Worm (Caenorhabditis elegans): ENCODE measurements around the gene C28C12.1.

Gene C28C12.1

DNA sequence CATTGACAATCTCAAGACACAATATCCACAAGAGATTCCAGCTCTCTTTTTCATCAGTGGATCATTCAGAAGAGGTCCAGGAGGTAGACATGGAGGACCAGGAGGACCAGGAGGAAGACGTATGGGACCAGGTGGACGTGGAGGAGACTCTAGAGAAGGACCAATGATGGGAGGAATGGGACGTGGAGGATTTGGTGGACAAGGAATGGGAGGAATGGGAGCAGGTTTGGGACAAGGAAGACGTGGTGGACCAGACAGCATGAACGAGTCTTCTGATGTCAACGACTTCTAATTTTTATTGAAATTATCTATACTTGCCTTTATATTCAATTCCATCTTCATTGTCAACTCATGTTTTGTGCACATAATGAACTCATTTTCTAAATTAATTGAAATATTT is 13.4 kb upstream of the C28C12.1 start:
- TF ChIP-seq flt-1 (GFP tag; IDR thresholded peaks at IDR 0.05) (no peak), cog-1 (tag; optimal IDR thresholded peaks at IDR 0.05) (no peak), ztf-23 (GFP tag; IDR thresholded peaks at IDR 0.05) (no peak), med-1 (GFP tag; optimal IDR thresholded peaks at IDR 0.05; ENCODE audit: insufficient read depth) (no peak), T22C8.4 (GFP tag; IDR thresholded peaks at IDR 0.05) (no peak), ztf-29 (GFP tag; IDR thresholded peaks at IDR 0.05) (no peak), tab-1 (GFP tag; IDR thresholded peaks at IDR 0.05) (no peak), ref-1 (GFP tag; conservative IDR thresholded peaks at IDR 0.05) (no peak), klf-2 (GFP tag; conservative IDR thresholded peaks at IDR 0.05) (no peak)

DNA sequence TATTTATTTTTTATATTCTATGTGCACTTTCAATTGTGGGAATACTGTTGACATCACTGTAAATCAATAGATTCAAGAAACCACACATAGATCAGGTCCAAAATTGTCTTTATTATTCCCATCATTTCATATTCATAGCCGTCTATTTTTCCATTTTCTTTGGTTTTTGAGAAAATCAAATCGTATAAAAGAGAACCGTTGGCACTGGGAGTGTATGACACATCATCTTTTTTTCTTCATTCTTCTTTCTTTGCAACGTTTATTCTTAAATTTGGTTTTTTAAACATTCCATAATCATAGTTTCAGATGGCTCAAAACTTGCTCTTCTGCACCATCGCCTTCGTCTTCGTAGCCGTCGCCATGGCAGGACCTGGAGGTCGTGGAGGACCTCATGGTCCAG is 11.6 kb upstream of the C28C12.1 start, which contains the start of gene srlf-2:
TSS of gene srlf-2 (plus strand) at position 301 of the 400 bp plus-strand sequence.
- no peak for TF ChIP-seq cog-1 (tag; optimal IDR thresholded peaks at IDR 0.05)
- TF ChIP-seq klf-2 (GFP tag; conservative IDR thresholded peaks at IDR 0.05), result no peak
- no peak for TF ChIP-seq T22C8.4 (GFP tag; IDR thresholded peaks at IDR 0.05)
- TF ChIP-seq flt-1 (GFP tag; IDR thresholded peaks at IDR 0.05), result no peak
- no peak for TF ChIP-seq ztf-23 (GFP tag; IDR thresholded peaks at IDR 0.05)
- no peak for TF ChIP-seq ztf-29 (GFP tag; IDR thresholded peaks at IDR 0.05)
- no peak for TF ChIP-seq tab-1 (GFP tag; IDR thresholded peaks at IDR 0.05)
- TF ChIP-seq med-1 (GFP tag; optimal IDR thresholded peaks at IDR 0.05; ENCODE audit: insufficient read depth), result no peak
- TF ChIP-seq ref-1 (GFP tag; conservative IDR thresholded peaks at IDR 0.05), result no peak

DNA sequence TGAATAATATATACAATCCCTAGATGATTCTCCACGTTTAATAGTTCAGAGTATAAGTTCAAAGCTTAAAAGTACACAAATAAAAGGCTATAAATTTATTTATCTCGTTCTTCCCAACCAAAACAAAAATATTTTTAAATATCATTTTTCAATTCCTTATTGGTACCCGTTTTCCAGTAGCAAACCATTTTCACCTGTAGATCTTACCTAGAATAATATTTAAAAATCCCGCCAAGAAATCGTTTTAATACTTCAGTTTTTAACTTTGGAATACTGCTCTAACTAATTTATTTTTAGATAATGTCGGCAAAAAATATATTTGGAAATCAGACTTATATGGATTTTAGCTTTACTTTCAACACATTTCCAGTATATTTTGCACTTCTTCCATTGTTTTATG is 9.2 kb upstream of the C28C12.1 start, which contains the start of gene sru-7:
TSS of gene sru-7 (plus strand) at position 301 of the 400 bp plus-strand sequence.
- TF ChIP-seq ztf-29 (GFP tag; IDR thresholded peaks at IDR 0.05), result no peak
- no peak for TF ChIP-seq T22C8.4 (GFP tag; IDR thresholded peaks at IDR 0.05)
- no peak for TF ChIP-seq cog-1 (tag; optimal IDR thresholded peaks at IDR 0.05)
- TF ChIP-seq ref-1 (GFP tag; conservative IDR thresholded peaks at IDR 0.05), result no peak
- no peak for TF ChIP-seq klf-2 (GFP tag; conservative IDR thresholded peaks at IDR 0.05)
- no peak for TF ChIP-seq med-1 (GFP tag; optimal IDR thresholded peaks at IDR 0.05; ENCODE audit: insufficient read depth)
- TF ChIP-seq flt-1 (GFP tag; IDR thresholded peaks at IDR 0.05), result no peak
- TF ChIP-seq tab-1 (GFP tag; IDR thresholded peaks at IDR 0.05), result no peak
- no peak for TF ChIP-seq ztf-23 (GFP tag; IDR thresholded peaks at IDR 0.05)

DNA sequence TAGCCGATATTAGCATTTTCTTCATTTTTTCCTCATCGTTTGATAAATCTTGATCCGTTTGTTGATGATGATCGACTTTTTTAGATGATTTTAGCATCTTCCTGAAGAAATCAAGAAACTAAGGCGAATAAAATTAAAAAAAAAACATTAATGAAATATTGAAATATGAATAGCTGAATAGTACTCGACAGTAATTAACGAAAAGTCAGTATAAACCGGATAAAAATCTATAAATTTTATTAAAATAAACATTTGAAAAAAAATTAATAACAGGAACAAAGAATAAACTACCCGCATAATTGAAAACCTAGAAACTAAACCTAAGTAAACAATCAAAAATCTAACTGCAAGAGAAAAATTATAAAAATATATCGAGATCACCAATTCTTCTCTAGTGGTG is 5.2 kb upstream of the C28C12.1 start, which contains the start of gene C28C12.12:
TSS of gene C28C12.12 (minus strand) at position 101 of the 400 bp plus-strand sequence.
- no peak for TF ChIP-seq tab-1 (GFP tag; IDR thresholded peaks at IDR 0.05)
- TF ChIP-seq ref-1 (GFP tag; conservative IDR thresholded peaks at IDR 0.05), result no peak
- no peak for TF ChIP-seq cog-1 (tag; optimal IDR thresholded peaks at IDR 0.05)
- TF ChIP-seq ztf-29 (GFP tag; IDR thresholded peaks at IDR 0.05), result no peak
- TF ChIP-seq T22C8.4 (GFP tag; IDR thresholded peaks at IDR 0.05), result no peak
- TF ChIP-seq klf-2 (GFP tag; conservative IDR thresholded peaks at IDR 0.05), result no peak
- TF ChIP-seq ztf-23 (GFP tag; IDR thresholded peaks at IDR 0.05), result no peak
- TF ChIP-seq flt-1 (GFP tag; IDR thresholded peaks at IDR 0.05), result no peak
- no peak for TF ChIP-seq med-1 (GFP tag; optimal IDR thresholded peaks at IDR 0.05; ENCODE audit: insufficient read depth)

DNA sequence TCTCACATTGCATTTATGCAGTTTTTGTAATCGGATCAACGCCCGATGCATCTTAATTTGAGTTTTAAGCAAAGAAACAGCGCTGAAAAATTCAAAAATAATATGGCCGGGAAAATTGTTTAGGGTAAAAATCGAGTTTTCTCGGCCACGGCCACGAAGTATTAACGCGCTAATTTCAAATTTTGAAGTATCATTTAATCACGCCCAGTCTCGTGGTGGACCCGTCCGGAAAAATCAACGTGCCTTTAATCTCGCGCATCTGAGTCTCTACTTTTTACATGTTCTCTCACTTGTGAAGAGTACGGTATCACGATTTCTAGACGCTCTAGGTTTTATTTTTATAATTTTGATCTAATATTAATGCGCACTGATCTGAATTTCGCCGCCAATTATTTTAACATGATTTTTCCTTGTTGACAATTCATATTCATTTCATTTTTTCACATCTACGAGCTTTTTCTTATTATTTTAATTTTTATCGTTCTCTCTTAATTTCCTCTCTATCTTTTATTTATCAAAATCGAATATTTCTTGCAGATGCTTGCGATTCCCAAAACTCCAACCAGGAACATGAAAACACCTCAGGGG is 2.6 kb upstream of the C28C12.1 start, which contains the start of the genes acdh-13 and mesp-1:
TSS of gene acdh-13 (minus strand) at position 51 of the 588 bp plus-strand sequence.
TSS of gene mesp-1 (plus strand) at position 538 of the 588 bp plus-strand sequence.
- TF ChIP-seq ztf-23 (GFP tag; IDR thresholded peaks at IDR 0.05) (no peak), cog-1 (tag; optimal IDR thresholded peaks at IDR 0.05) (no peak), tab-1 (GFP tag; IDR thresholded peaks at IDR 0.05) (no peak), flt-1 (GFP tag; IDR thresholded peaks at IDR 0.05) (no peak), med-1 (GFP tag; optimal IDR thresholded peaks at IDR 0.05; ENCODE audit: insufficient read depth) (no peak), ref-1 (GFP tag; conservative IDR thresholded peaks at IDR 0.05) (no peak), klf-2 (GFP tag; conservative IDR thresholded peaks at IDR 0.05) (no peak), ztf-29 (GFP tag; IDR thresholded peaks at IDR 0.05) (no peak), T22C8.4 (GFP tag; IDR thresholded peaks at IDR 0.05) (no peak)

DNA sequence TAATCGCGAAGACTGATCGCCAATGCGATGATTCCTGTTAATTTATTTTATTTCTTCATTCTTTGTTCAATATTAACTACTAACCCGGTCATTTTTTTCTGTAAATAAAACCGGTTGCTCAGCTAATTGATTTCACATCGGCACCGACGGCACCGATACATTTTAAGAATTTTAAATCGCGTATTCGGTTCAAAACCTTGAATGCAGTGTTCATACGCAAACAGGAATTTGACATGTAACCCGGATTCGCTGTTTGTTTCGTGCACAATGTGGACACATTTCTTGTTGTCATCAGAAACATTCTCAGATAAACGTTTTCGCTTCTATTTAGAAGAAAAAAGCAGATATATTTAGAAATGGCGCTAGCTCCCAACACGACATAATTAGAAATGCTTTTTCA is 1.5 kb upstream of the C28C12.1 start:
- no peak for TF ChIP-seq cog-1 (tag; optimal IDR thresholded peaks at IDR 0.05)
- no peak for TF ChIP-seq flt-1 (GFP tag; IDR thresholded peaks at IDR 0.05)
- no peak for TF ChIP-seq T22C8.4 (GFP tag; IDR thresholded peaks at IDR 0.05)
- no peak for TF ChIP-seq med-1 (GFP tag; optimal IDR thresholded peaks at IDR 0.05; ENCODE audit: insufficient read depth)
- no peak for TF ChIP-seq klf-2 (GFP tag; conservative IDR thresholded peaks at IDR 0.05)
- TF ChIP-seq ref-1 (GFP tag; conservative IDR thresholded peaks at IDR 0.05), result no peak
- TF ChIP-seq ztf-29 (GFP tag; IDR thresholded peaks at IDR 0.05), result no peak
- no peak for TF ChIP-seq ztf-23 (GFP tag; IDR thresholded peaks at IDR 0.05)
- no peak for TF ChIP-seq tab-1 (GFP tag; IDR thresholded peaks at IDR 0.05)

DNA sequence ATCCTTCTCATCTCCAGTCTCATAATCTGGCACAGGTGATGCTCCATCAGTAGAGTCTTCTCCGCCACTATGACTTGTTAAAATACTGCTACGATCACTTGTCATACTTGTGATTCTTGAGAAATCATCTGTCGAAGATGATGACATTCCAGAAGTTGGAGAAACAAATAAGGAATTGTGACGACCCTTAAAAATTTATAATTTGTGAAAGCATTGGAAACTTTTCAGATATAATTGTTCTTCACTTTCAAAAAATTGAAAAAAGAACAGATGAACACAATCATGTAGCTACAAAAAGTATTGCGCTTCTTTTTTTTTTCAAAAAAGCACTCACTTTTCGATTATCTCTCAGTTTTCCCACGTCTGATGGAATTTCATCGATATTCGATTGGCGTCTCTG is 4.6 kb downstream of the C28C12.1 start:
- TF ChIP-seq ztf-29 (GFP tag; IDR thresholded peaks at IDR 0.05) (no peak), T22C8.4 (GFP tag; IDR thresholded peaks at IDR 0.05) (no peak), cog-1 (tag; optimal IDR thresholded peaks at IDR 0.05) (no peak), med-1 (GFP tag; optimal IDR thresholded peaks at IDR 0.05; ENCODE audit: insufficient read depth) (no peak), ref-1 (GFP tag; conservative IDR thresholded peaks at IDR 0.05) (no peak), tab-1 (GFP tag; IDR thresholded peaks at IDR 0.05) (no peak), klf-2 (GFP tag; conservative IDR thresholded peaks at IDR 0.05) (no peak), flt-1 (GFP tag; IDR thresholded peaks at IDR 0.05) (no peak), ztf-23 (GFP tag; IDR thresholded peaks at IDR 0.05) (no peak)

DNA sequence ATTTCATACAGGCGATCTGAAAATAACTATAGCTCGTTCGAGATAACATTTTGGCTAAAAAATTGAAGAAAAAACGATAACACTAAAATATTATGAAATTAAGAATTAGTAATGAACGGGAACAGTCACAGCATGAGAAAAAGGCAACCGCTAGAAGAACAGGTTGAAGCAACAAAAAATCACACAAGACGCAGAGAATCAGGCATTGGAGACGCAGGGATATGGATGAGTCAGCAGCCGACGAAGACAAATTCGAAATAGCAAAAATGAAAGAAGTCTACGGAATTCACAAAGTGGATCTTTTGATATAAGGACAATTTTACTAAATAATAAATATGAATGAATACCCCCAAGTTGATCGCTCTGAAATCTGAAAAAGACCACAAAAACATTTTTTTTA is 9.1 kb downstream of the C28C12.1 start, which contains the start of gene tag-77:
TSS of gene tag-77 (minus strand) at position 15 of the 400 bp plus-strand sequence.
- TF ChIP-seq klf-2 (GFP tag; conservative IDR thresholded peaks at IDR 0.05), result no peak
- TF ChIP-seq med-1 (GFP tag; optimal IDR thresholded peaks at IDR 0.05; ENCODE audit: insufficient read depth), result no peak
- TF ChIP-seq T22C8.4 (GFP tag; IDR thresholded peaks at IDR 0.05), result no peak
- TF ChIP-seq ztf-23 (GFP tag; IDR thresholded peaks at IDR 0.05), result no peak
- TF ChIP-seq ref-1 (GFP tag; conservative IDR thresholded peaks at IDR 0.05), result no peak
- no peak for TF ChIP-seq cog-1 (tag; optimal IDR thresholded peaks at IDR 0.05)
- TF ChIP-seq flt-1 (GFP tag; IDR thresholded peaks at IDR 0.05), result no peak
- TF ChIP-seq ztf-29 (GFP tag; IDR thresholded peaks at IDR 0.05), result no peak
- no peak for TF ChIP-seq tab-1 (GFP tag; IDR thresholded peaks at IDR 0.05)

DNA sequence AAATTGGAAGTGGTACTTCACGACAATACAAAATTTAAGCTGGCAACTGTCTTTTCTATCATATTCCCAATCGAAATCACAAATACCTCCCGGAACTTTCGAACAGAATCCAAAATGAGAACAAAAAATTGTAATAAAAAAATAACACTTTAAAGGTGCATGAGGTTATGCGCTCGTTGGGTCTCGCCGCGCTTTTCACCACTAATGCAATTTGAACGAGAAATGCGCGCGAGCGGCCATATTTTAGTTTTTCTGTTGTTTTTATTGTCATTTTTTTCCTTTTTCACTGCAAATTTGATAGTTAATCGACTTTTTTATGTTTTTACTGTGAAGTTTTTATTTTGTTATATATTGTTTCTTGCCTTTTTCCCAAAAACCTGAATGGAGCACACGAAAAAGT is 9.6 kb downstream of the C28C12.1 start, which contains the start of gene mes-6:
TSS of gene mes-6 (plus strand) at position 229 of the 400 bp plus-strand sequence.
- TF ChIP-seq ztf-29 (GFP tag; IDR thresholded peaks at IDR 0.05), result no peak
- TF ChIP-seq T22C8.4 (GFP tag; IDR thresholded peaks at IDR 0.05), result no peak
- TF ChIP-seq ref-1 (GFP tag; conservative IDR thresholded peaks at IDR 0.05), result no peak
- TF ChIP-seq ztf-23 (GFP tag; IDR thresholded peaks at IDR 0.05), result no peak
- no peak for TF ChIP-seq cog-1 (tag; optimal IDR thresholded peaks at IDR 0.05)
- no peak for TF ChIP-seq med-1 (GFP tag; optimal IDR thresholded peaks at IDR 0.05; ENCODE audit: insufficient read depth)
- TF ChIP-seq tab-1 (GFP tag; IDR thresholded peaks at IDR 0.05), result no peak
- no peak for TF ChIP-seq klf-2 (GFP tag; conservative IDR thresholded peaks at IDR 0.05)
- TF ChIP-seq flt-1 (GFP tag; IDR thresholded peaks at IDR 0.05), result no peak

Measured in whole organism, midembryonic.